Fruit fly (Drosophila melanogaster) whole organism: ENCODE measurements around the gene cmpy.

Experiments
- CG8478 ChIP-seq: fragments of >200 bp; optimal IDR thresholded peaks from 2 replicates; lab custom pipeline; 2018; ENCODE audit warnings: inconsistent platforms
- Dll ChIP-seq: fragments of >200 bp; optimal IDR thresholded peaks from 2 replicates; lab custom pipeline; 2017
- EcR ChIP-seq, 2 experiments: fragments of >200 bp; optimal IDR thresholded peaks; 2 replicates each; lab custom pipeline; 2017; ENCODE audit warnings: missing biosample characterization in 2 of 2, missing genetic modification characterization in 2 of 2, missing genetic modification reagents in 2 of 2
- pan ChIP-seq: fragments of >200 bp; optimal IDR thresholded peaks from 2 replicates; lab custom pipeline; 2017
- psq ChIP-seq: fragments of >200 bp; optimal IDR thresholded peaks from 2 replicates; lab custom pipeline; 2017
- usp ChIP-seq: fragments of >200 bp; optimal IDR thresholded peaks from 2 replicates; lab custom pipeline; 2017; ENCODE audit warnings: missing biosample characterization, missing genetic modification characterization, mixed read lengths

Gene cmpy

DNA sequence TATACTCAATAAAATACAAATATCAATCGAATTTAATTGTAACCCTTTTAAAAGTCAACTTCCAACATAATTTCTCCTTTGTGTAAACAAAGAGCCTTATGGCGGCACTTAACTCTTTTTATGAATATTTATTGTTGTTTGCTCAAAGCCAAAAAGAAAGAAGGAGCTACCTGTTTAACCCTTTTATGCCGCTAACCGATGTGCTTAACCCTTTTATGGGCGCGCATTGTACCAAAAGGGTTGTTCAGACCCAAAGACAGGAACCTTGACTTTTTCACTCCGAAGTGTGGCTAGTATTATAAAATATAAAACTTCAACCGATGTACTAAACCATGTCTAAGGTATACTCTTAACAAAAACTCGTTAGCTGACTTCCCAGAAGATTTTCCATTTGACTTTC lies 22.5 kb downstream of the cmpy start:
- TF ChIP-seq Dll (no peak), usp (GFP tag; lab: Kevin White, UChicago) (no peak), CG8478 (lab: Kevin White, UChicago) (no peak), psq (lab: Kevin White, UChicago) (no peak)

DNA sequence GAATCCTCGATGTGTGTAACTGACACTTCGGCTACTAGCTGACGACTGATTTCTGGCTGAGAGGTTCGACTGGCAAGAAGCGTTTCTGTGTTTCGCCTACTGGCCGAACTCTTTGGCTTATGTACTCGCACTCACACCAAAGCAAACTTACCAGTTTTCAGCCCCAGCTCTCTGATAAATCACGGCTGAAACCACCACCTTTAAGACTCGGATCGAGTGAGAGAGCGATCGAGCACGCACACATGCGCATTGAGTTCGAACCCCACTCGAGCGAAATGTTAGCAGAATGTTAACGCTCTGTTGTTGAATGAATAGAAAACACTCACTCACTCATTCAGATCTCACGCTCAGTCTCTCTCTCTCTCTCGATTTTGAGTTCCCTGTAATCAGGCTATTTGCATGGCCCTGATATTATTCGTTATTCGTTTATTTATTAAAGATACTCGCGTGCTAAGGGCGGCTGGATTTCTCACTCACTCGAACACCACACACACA lies 23.6 kb downstream of the cmpy start, which contains the start of gene kni:
kni (minus strand) TSS at position 51 of the 495 bp plus-strand sequence.
- TF ChIP-seq Dll (no peak), pan (lab: Kevin White, UChicago) (no peak), usp (GFP tag; lab: Kevin White, UChicago) (no peak)

DNA sequence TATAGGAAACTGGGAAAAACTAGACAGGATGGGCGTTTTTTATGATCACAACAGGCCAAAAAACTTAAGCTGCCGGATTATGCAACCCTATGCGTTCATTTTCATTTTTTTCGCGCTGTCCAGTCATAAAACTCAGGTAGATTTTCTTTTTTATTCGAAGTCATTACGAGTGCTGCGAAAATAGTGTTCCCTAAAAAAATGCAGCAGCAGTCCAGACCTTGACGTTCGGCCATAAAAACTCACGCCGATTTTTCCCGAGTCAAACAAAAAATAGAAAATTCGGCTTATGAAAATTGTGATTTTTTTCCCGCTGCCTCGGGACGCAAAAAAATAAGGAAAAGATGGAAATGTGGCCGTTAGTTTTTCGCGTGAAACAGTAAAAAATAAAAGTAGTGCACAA lies 24.4 kb downstream of the cmpy start:
- TF ChIP-seq EcR (GFP tag; optimal IDR thresholded peaks at IDR 0.05; lab: Kevin White, UChicago) (no peak), psq (lab: Kevin White, UChicago) (no peak), Dll (no peak), usp (GFP tag; lab: Kevin White, UChicago) (no peak)

DNA sequence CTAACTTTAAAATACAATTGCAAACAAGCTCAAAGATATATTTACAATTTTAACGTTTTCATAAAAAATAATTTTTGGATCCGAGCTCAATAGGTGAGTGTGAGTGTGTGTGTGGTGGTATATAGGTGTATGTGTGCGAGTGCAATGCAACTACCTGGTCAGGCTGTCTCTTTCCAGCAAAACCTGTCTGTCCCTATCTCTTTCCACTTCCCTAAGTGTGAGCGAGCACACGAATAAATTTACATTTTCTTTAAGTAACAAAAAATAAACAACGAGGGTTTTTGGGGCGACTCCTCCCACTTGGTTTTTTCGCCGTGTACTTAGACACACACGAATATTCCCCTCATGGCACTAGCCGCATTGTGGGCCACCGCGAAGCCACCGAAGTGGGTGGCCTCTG lies 26.5 kb downstream of the cmpy start:
- TF ChIP-seq pan (lab: Kevin White, UChicago) (no peak), Dll (no peak), usp (GFP tag; lab: Kevin White, UChicago) (no peak), CG8478 (lab: Kevin White, UChicago) (no peak), psq (lab: Kevin White, UChicago) (no peak), EcR (GFP tag; optimal IDR thresholded peaks at IDR 0.05; lab: Kevin White, UChicago) (no peak)

DNA sequence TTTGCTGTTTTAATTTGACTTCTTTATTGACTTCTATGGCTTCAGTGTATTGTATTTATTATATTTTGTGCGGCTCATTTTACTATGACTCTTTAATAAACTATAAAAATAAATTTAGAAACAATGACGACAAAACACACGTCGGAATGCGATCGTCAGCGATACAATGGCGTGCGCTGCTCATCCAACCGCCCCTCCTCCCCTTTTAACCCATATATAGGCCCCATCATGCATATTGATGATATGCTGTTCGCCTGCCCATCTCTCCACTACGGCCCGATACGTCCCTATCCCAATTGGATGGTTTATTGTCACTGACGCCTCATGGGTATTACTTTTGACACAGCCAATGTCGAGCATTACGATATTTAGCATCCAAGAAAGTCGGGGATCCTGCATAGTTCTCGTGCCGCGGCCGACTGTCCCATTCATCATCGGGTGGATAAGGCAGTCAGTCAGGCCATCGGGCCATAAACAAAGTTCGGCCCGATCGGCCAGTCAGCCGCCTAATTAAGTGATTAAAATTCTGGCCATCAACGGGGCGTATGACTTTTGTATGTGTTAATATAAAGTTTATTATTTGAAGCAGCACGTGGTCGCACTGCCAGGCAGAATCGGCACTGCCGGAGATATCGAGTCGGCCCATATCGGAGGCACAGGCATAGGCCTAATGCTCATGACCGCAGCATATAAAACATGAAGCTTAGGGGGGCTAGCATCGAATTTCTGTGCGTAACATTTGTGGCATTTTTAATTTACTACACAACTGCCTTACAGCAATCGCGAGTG lies 27.9 kb downstream of the cmpy start:
- TF ChIP-seq EcR (GFP tag; optimal IDR thresholded peaks at IDR 0.05; lab: Kevin White, UChicago) (no peak), usp (GFP tag; lab: Kevin White, UChicago) (no peak), Dll (no peak), psq (lab: Kevin White, UChicago) (no peak), pan (lab: Kevin White, UChicago) (no peak), CG8478 (lab: Kevin White, UChicago) (no peak)

DNA sequence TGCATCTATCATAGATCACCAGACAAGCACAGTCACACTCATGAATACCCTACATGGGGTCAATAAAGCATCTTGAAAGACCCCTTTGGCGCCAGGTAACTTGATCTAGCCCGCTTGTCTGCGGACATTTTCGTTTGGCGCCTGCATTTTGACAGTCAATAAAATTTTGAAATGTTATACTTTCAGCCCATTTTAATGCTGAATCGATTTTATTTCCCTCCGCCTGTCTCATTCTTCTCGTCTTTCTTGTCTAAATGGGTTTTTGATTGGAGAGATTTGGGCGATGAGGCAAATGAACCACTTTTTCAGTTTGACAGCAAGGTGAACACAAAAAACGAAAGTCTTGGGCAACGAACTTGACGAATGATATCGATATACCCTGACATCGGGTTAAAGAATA lies 28.9 kb downstream of the cmpy start:
- no peak for TF ChIP-seq Dll
- TF ChIP-seq CG8478 (lab: Kevin White, UChicago): no peak
- TF ChIP-seq pan (lab: Kevin White, UChicago): no peak
- TF ChIP-seq usp (GFP tag; lab: Kevin White, UChicago): no peak
- no peak for TF ChIP-seq psq (lab: Kevin White, UChicago)
- TF ChIP-seq EcR (GFP tag; optimal IDR thresholded peaks at IDR 0.05; lab: Kevin White, UChicago): no peak

DNA sequence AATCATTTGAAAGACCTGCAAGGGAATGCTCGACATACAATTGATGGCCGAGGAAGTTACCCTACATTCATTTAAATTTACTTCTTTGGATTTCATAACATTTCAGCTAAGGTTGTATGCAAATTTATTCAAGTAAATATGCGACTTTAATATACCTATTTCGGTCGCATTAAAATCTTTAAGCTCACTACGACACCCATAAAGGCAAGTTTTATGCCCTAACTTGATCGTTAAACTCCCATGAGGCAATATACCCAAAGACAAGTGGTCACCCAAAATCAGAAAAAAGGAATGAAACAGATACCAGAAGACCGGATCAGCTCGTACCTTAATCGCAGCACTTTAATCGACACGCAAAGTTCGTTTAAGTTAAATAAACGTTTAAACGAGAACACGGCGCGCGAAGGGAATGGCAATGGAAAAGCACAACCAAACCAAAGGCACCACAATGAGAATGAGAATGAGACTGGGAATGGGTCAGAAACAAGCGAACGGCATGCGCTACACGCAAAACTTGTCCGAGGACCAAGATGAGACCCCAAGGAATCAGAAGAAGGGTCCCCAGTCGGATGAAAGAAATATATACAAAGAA lies 30.7 kb downstream of the cmpy start:
- TF ChIP-seq CG8478 (lab: Kevin White, UChicago): no peak
- TF ChIP-seq psq (lab: Kevin White, UChicago): no peak
- peak; percentile 80 for TF ChIP-seq pan (lab: Kevin White, UChicago)
- no peak for TF ChIP-seq EcR (GFP tag; optimal IDR thresholded peaks at IDR 0.05; lab: Kevin White, UChicago)
- TF ChIP-seq usp (GFP tag; lab: Kevin White, UChicago): no peak
- TF ChIP-seq Dll: no peak

DNA sequence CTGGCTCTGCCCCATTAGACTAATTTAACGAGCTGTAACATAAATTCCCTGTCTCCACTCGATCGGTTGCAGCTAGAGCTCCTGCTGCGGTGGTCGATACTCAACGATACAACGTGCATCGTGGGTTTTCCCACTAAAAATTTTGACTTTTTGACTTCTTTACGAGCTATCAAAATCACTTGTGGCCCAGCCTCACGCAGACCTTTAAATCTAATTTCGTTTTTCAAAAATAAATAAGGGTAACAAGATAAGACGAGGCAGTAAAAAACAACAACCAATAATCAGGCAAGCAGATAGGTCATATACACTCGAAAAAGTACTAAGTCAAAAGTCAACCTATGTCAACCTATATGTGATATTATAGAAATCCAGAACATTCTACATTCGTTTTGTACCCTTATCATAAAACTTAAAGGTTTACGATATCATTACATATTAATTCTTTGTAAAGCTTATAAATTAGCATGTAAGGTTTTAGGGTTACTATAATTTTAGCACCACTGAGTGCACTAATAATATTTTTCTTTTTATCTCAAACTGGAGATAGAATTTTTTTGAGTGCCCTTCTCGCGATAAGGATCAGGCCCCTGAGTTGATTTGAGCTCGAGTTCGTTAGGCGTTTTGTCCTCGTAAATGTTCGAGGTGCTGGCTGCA lies 31.7 kb downstream of the cmpy start:
- no peak for TF ChIP-seq psq (lab: Kevin White, UChicago)
- TF ChIP-seq Dll: no peak
- TF ChIP-seq usp (GFP tag; lab: Kevin White, UChicago): no peak
- no peak for TF ChIP-seq CG8478 (lab: Kevin White, UChicago)
- no peak for TF ChIP-seq pan (lab: Kevin White, UChicago)
- no peak for TF ChIP-seq EcR (GFP tag; optimal IDR thresholded peaks at IDR 0.05; lab: Kevin White, UChicago)

DNA sequence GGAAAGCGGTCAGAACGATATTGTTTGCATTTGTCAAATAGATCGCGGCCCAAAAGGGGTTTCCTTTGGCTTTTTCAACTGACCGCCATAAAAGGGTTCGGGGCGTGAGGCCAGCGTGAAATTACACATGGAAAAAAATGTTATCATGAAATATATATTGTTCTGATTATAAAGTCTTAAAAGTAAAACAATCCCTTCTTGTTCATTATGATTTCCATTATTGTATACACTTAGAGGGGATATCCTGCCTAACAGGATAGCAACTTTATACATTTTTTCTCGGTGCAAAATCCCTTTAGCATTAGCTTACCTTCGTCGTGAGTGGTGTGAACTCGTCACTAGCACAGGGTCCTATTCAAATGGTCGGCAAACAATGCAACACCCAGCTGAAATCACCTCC lies 33.9 kb downstream of the cmpy start:
- TF ChIP-seq usp (GFP tag; lab: Kevin White, UChicago) (no peak), CG8478 (lab: Kevin White, UChicago) (no peak), Dll (no peak), psq (lab: Kevin White, UChicago) (no peak), pan (lab: Kevin White, UChicago) (no peak), EcR (GFP tag; optimal IDR thresholded peaks at IDR 0.05; lab: Kevin White, UChicago) (no peak)

DNA sequence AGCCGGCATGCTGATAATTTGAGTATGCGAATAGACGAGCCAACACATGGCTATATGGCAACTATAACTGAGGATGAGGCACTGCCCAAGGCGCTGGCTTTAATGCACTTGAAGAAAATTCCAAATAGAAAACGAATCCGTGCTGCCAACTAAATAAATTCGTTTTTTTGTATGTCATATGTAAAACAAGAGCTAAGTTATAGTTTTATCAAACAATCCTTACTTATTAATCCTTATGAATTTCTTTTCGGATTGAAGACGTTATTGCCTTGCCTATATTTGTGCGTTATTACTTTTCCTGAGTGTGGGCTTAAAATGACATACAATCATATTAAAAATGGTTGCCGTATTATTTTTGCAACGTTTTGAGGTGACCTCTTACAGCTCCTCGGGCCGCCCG lies 42.5 kb downstream of the cmpy start:
- no peak for TF ChIP-seq CG8478 (lab: Kevin White, UChicago)
- no peak for TF ChIP-seq usp (GFP tag; lab: Kevin White, UChicago)
- no peak for TF ChIP-seq pan (lab: Kevin White, UChicago)
- TF ChIP-seq psq (lab: Kevin White, UChicago): no peak
- no peak for TF ChIP-seq Dll
- no peak for TF ChIP-seq EcR (GFP tag; optimal IDR thresholded peaks at IDR 0.05; lab: Kevin White, UChicago)

DNA sequence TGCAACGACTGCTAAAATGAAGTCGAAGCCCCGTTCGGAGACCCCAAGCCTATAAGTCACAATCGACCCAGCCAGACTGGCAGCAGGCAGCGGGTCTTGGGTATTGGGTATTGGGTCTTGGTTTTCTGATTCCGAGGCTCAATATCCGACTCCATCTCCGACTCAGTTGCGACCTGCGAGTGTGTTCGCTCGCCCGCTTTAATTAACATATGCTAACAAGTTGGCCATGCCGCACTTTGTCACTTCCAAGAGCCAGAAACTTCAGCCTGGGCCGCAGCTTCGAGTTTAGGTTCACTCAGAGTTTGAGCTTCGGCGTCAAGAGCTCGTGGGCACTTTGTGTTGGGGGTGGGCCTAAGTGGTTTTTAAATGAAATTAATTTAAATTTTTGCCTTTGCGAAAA lies 45.1 kb downstream of the cmpy start:
- TF ChIP-seq EcR (GFP tag; optimal IDR thresholded peaks at IDR 0.05; lab: Kevin White, UChicago) (no peak), pan (lab: Kevin White, UChicago) (no peak), CG8478 (lab: Kevin White, UChicago) (no peak), usp (GFP tag; lab: Kevin White, UChicago) (no peak), Dll (no peak), psq (lab: Kevin White, UChicago) (no peak)
